Fruit fly (Drosophila melanogaster) whole organism, embryonic: ENCODE measurements around the gene CG13716.

Experiments used
- Awh ChIP-seq: fragments of 200-800 bp; sonication (Bioruptor generic); IDR thresholded peaks from 2 replicates; pipeline ENCODE4, ENCODE4 v1.3.6; 2022; ENCODE audit warnings: missing biosample characterization, missing genetic modification characterization
- CG10209 ChIP-seq: fragments of 200-800 bp; sonication (Bioruptor generic); optimal IDR thresholded peaks from 3 replicates; lab custom pipeline; 2017; ENCODE audit warnings: missing biosample characterization, mild to moderate bottlenecking, missing genetic modification characterization, missing genetic modification reagents
- CG10267 ChIP-seq: fragments of 200-800 bp; sonication (Bioruptor generic); optimal IDR thresholded peaks from 2 replicates; lab custom pipeline; 2018; ENCODE audit warnings: missing biosample characterization, mild to moderate bottlenecking, missing genetic modification characterization, moderate library complexity
- CG11504 ChIP-seq: fragments of 200-800 bp; sonication (Bioruptor generic); optimal IDR thresholded peaks from 3 replicates; lab custom pipeline; 2019; ENCODE audit warnings: missing biosample characterization, mild to moderate bottlenecking, missing genetic modification characterization, moderate library complexity
- CG12236 ChIP-seq: fragments of 200-800 bp; sonication (Bioruptor generic); optimal IDR thresholded peaks from 2 replicates; lab custom pipeline; 2016; ENCODE audit warnings: missing biosample characterization, missing genetic modification characterization
- CG15011 ChIP-seq: fragments of 200-800 bp; sonication (Bioruptor generic); optimal IDR thresholded peaks from 3 replicates; lab custom pipeline; 2018; ENCODE audit warnings: missing biosample characterization, mild to moderate bottlenecking, missing genetic modification characterization
- CG17361 ChIP-seq: fragments of 200-800 bp; sonication (Bioruptor generic); IDR thresholded peaks from 3 replicates; pipeline ENCODE4 v1.3.6; 2022; ENCODE audit warnings: missing biosample characterization, missing genetic modification characterization
- CG3281 ChIP-seq: fragments of 200-800 bp; sonication (Bioruptor generic); optimal IDR thresholded peaks from 3 replicates; lab custom pipeline; 2017; ENCODE audit warnings: missing biosample characterization, mild to moderate bottlenecking, missing genetic modification characterization
- CG43689 ChIP-seq: fragments of 200-800 bp; sonication (Bioruptor generic); IDR thresholded peaks from 2 replicates; pipeline ENCODE4 v1.3.6; 2022; ENCODE audit warnings: missing biosample characterization, missing genetic modification characterization
- CG4820 ChIP-seq: fragments of 200-800 bp; sonication (Bioruptor generic); optimal IDR thresholded peaks from 3 replicates; lab custom pipeline; 2016; ENCODE audit warnings: missing biosample characterization, missing genetic modification characterization
- CG9609 ChIP-seq: fragments of 200-800 bp; sonication (Bioruptor generic); optimal IDR thresholded peaks from 3 replicates; lab custom pipeline; 2016; ENCODE audit warnings: missing biosample characterization, missing genetic modification characterization
- CG9932 ChIP-seq: fragments of 200-800 bp; sonication (Bioruptor generic); IDR thresholded peaks from 2 replicates; pipeline ENCODE4 v1.3.6; 2022; ENCODE audit warnings: missing biosample characterization, missing genetic modification characterization
- CoRest ChIP-seq: fragments of 200-800 bp; sonication (Bioruptor generic); optimal IDR thresholded peaks from 3 replicates; lab custom pipeline; 2018; ENCODE audit warnings: missing biosample characterization, mild to moderate bottlenecking, missing genetic modification characterization, moderate library complexity
- D19A ChIP-seq: fragments of 200-800 bp; optimal IDR thresholded peaks from 3 replicates; lab custom pipeline; 2019; ENCODE audit warnings: missing biosample characterization, mild to moderate bottlenecking, missing genetic modification characterization, moderate library complexity
- Elba2 ChIP-seq: fragments of 200-800 bp; sonication (Bioruptor generic); optimal IDR thresholded peaks from 3 replicates; lab custom pipeline; 2016; ENCODE audit warnings: missing biosample characterization, missing genetic modification characterization
- MTF-1 ChIP-seq: fragments of 200-800 bp; sonication (Bioruptor generic); optimal IDR thresholded peaks from 2 replicates; lab custom pipeline; 2018; ENCODE audit warnings: missing biosample characterization, mild to moderate bottlenecking, missing genetic modification characterization, borderline replicate concordance
- Mes4 ChIP-seq: fragments of 200-800 bp; sonication (Bioruptor generic); optimal IDR thresholded peaks from 2 replicates; lab custom pipeline; 2016; ENCODE audit warnings: missing biosample characterization, missing genetic modification characterization
- NC2α ChIP-seq: fragments of 200-800 bp; sonication (Bioruptor generic); optimal IDR thresholded peaks from 2 replicates; lab custom pipeline; 2016; ENCODE audit warnings: missing biosample characterization, missing genetic modification characterization
- NFAT ChIP-seq: fragments of 200-800 bp; sonication (Bioruptor generic); IDR thresholded peaks from 2 replicates; pipeline ENCODE4 v1.3.6; 2022; ENCODE audit warnings: missing biosample characterization, missing genetic modification characterization
- Oli ChIP-seq: fragments of 200-800 bp; sonication (Bioruptor generic); optimal IDR thresholded peaks from 2 replicates; lab custom pipeline; 2018; ENCODE audit warnings: missing biosample characterization, mild to moderate bottlenecking, missing genetic modification characterization, moderate library complexity
- PHDP ChIP-seq: fragments of 200-800 bp; sonication (Bioruptor generic); optimal IDR thresholded peaks from 3 replicates; lab custom pipeline; 2018; ENCODE audit warnings: missing biosample characterization, mild to moderate bottlenecking, missing genetic modification characterization, moderate library complexity
- Sox102F ChIP-seq: fragments of 200-800 bp; sonication (Bioruptor generic); optimal IDR thresholded peaks from 2 replicates; lab custom pipeline; 2018; ENCODE audit warnings: missing biosample characterization, mild to moderate bottlenecking, missing genetic modification characterization, moderate library complexity
- Spps ChIP-seq: fragments of 200-800 bp; sonication (Bioruptor generic); optimal IDR thresholded peaks from 2 replicates; lab custom pipeline; 2018; ENCODE audit warnings: missing biosample characterization, mild to moderate bottlenecking, missing genetic modification characterization
- Sry-β ChIP-seq: fragments of 200-800 bp; sonication (Bioruptor generic); optimal IDR thresholded peaks from 2 replicates; lab custom pipeline; 2018; ENCODE audit warnings: missing biosample characterization, mild to moderate bottlenecking, missing genetic modification characterization, moderate library complexity
- TFAM ChIP-seq: fragments of 200-800 bp; sonication (Bioruptor generic); optimal IDR thresholded peaks from 2 replicates; lab custom pipeline; 2017; ENCODE audit warnings: missing biosample characterization, missing genetic modification characterization, inconsistent platforms
- Vsx1 ChIP-seq: fragments of 200-800 bp; sonication (Bioruptor generic); optimal IDR thresholded peaks from 2 replicates; lab custom pipeline; 2017; ENCODE audit warnings: missing biosample characterization, mild to moderate bottlenecking, missing genetic modification characterization, missing genetic modification reagents
- amos ChIP-seq: fragments of 200-800 bp; sonication (Bioruptor generic); IDR thresholded peaks from 2 replicates; pipeline ENCODE4 v1.3.6; 2022; ENCODE audit warnings: missing biosample characterization, missing genetic modification characterization; ENCODE audit not compliant: partially characterized antibody
- bab2 ChIP-seq: fragments of 200-800 bp; sonication (Bioruptor generic); optimal IDR thresholded peaks from 2 replicates; lab custom pipeline; 2016; ENCODE audit warnings: missing biosample characterization, missing genetic modification characterization
- bsh ChIP-seq, 2 experiments: fragments of 200-800 bp; sonication (Bioruptor generic); optimal IDR thresholded peaks; 2 replicates each; lab custom pipeline; 2017 to 2018; ENCODE audit warnings: mild to moderate bottlenecking in 2 of 2, missing biosample characterization in 2 of 2, missing genetic modification characterization in 2 of 2, moderate library complexity in 1 of 2
- cad ChIP-seq: fragments of >200 bp; optimal IDR thresholded peaks from 2 replicates; lab custom pipeline; 2017; ENCODE audit warnings: missing biosample characterization, missing genetic modification characterization
- chm ChIP-seq: fragments of 200-800 bp; sonication (Bioruptor generic); IDR thresholded peaks from 2 replicates; pipeline ENCODE4 v1.3.6; 2022; ENCODE audit warnings: missing biosample characterization, missing genetic modification characterization
- ci ChIP-seq: fragments of 200-800 bp; sonication (Bioruptor generic); IDR thresholded peaks from 3 replicates; pipeline ENCODE4 v1.3.6; 2022; ENCODE audit warnings: missing biosample characterization, missing genetic modification characterization
- danr ChIP-seq: fragments of 200-800 bp; sonication (Bioruptor generic); IDR thresholded peaks from 2 replicates; pipeline ENCODE4 v1.3.6; 2022; ENCODE audit warnings: missing biosample characterization, missing genetic modification characterization
- dysf ChIP-seq: fragments of 200-800 bp; sonication (Bioruptor generic); IDR thresholded peaks from 3 replicates; pipeline ENCODE4 v1.3.6; 2022; ENCODE audit warnings: missing biosample characterization, missing genetic modification characterization
- gsb ChIP-seq: fragments of 200-800 bp; sonication (Bioruptor generic); IDR thresholded peaks from 2 replicates; pipeline ENCODE4 v1.3.6; 2022; ENCODE audit warnings: missing biosample characterization, missing genetic modification characterization
- gsb-n ChIP-seq: fragments of 200-800 bp; sonication (Bioruptor generic); optimal IDR thresholded peaks from 3 replicates; lab custom pipeline; 2018; ENCODE audit warnings: missing biosample characterization, mild to moderate bottlenecking, missing genetic modification characterization
- jumu ChIP-seq: fragments of 200-800 bp; sonication (Bioruptor generic); optimal IDR thresholded peaks from 3 replicates; lab custom pipeline; 2016; ENCODE audit warnings: missing biosample characterization, missing genetic modification characterization
- lola ChIP-seq, 3 experiments: fragments of >200 bp in 2 of 3; fragments of 200-800 bp in 1 of 3; sonication (Bioruptor generic) in 1 of 3; optimal IDR thresholded peaks; 2 replicates each; lab custom pipeline; 2017 to 2019; ENCODE audit warnings: missing biosample characterization in 3 of 3, missing genetic modification characterization in 3 of 3, mild to moderate bottlenecking in 1 of 3, moderate library complexity in 1 of 3
- mam ChIP-seq: fragments of 200-800 bp; sonication (Bioruptor generic); optimal IDR thresholded peaks from 3 replicates; lab custom pipeline; 2016; ENCODE audit warnings: missing biosample characterization, missing genetic modification characterization
- odd ChIP-seq: fragments of 200-800 bp; sonication (Bioruptor generic); optimal IDR thresholded peaks from 2 replicates; lab custom pipeline; 2017; ENCODE audit warnings: missing biosample characterization, mild to moderate bottlenecking, missing genetic modification characterization
- onecut ChIP-seq: fragments of 200-800 bp; sonication (Bioruptor generic); IDR thresholded peaks from 2 replicates; pipeline ENCODE4 v1.3.6; 2022; ENCODE audit warnings: missing biosample characterization, missing genetic modification characterization
- pfk ChIP-seq: fragments of 200-800 bp; sonication (Bioruptor generic); optimal IDR thresholded peaks from 2 replicates; lab custom pipeline; 2018; ENCODE audit warnings: missing biosample characterization, mild to moderate bottlenecking, missing genetic modification characterization, moderate library complexity
- sc ChIP-seq, 3 experiments: fragments of >200 bp in 2 of 3; fragments of 200-800 bp in 1 of 3; sonication (Bioruptor generic) in 1 of 3; optimal IDR thresholded peaks; 2 replicates in 2 of 3; 3 replicates in 1 of 3; lab custom pipeline; 2017; ENCODE audit warnings: mild to moderate bottlenecking in 1 of 3, missing biosample characterization in 1 of 3, missing genetic modification characterization in 1 of 3, missing genetic modification reagents in 1 of 3
- sens ChIP-seq: fragments of 200-800 bp; sonication (Bioruptor generic); peaks from one replicate; lab custom pipeline; 2016; ENCODE audit warnings: missing biosample characterization, missing genetic modification characterization
- sqz ChIP-seq: fragments of 200-800 bp; sonication (Bioruptor generic); optimal IDR thresholded peaks from 3 replicates; lab custom pipeline; 2018; ENCODE audit warnings: missing biosample characterization, mild to moderate bottlenecking, missing genetic modification characterization
- vnd ChIP-seq: fragments of 200-800 bp; sonication (Bioruptor generic); IDR thresholded peaks from 3 replicates; pipeline ENCODE4 v1.3.6; 2022; ENCODE audit warnings: missing biosample characterization, missing genetic modification characterization; ENCODE audit not compliant: partially characterized antibody
- z ChIP-seq: fragments of 200-800 bp; sonication (Bioruptor generic); IDR thresholded peaks from 3 replicates; pipeline ENCODE4 v1.3.6; 2022; ENCODE audit warnings: missing biosample characterization, missing genetic modification characterization

The CG13716 gene

dm6 chr3L:4618865-4619496 is 15.6 kb downstream of the CG13716 start (continued):
- TF ChIP-seq CG4820 (GFP tag; lab: Kevin White, UChicago) (no peak), jumu (no peak), cad (GFP tag; lab: Kevin White, UChicago) (no peak), sens (GFP tag; lab: Kevin White, UChicago) (peak; percentile 79), lola (GFP tag; optimal IDR thresholded peaks at IDR 0.05; lab: Kevin White, UChicago) (no peak), CG3281 (peak; percentile 15), amos (GFP tag; lab: Robert Waterston, UW) (no peak), Oli (tag; lab: Kevin White, UChicago) (no peak), D19A (tag; lab: Kevin White, UChicago) (peak; percentile 90), CG17361 (GFP tag; lab: Robert Waterston, UW) (0 out of 3 replicates have a peak, but pooled peaks have one; percentile 32)

dm6 chr3L:4615064-4615463 is 19.5 kb downstream of the CG13716 start:
- TF ChIP-seq CG9932 (GFP tag; lab: Robert Waterston, UW) = no peak
- TF ChIP-seq chm (GFP tag; lab: Robert Waterston, UW) = peak; percentile 16; the same call in 1 of the 2 replicates
- TF ChIP-seq ci (GFP tag; lab: Robert Waterston, UW) = peak; percentile 62; the same call in 1 of the 3 replicates
- peak in 1 of 2 experiments; percentile 53 for TF ChIP-seq bsh (GFP tag; optimal IDR thresholded peaks at IDR 0.05; lab: Kevin White, UChicago)
- no peak for TF ChIP-seq Sry-β (GFP tag; lab: Kevin White, UChicago)
- peak; percentile 42 for TF ChIP-seq PHDP (tag; lab: Kevin White, UChicago)
- TF ChIP-seq onecut (GFP tag; lab: Robert Waterston, UW) = peak; percentile 33; the same call in 1 of the 2 replicates
- TF ChIP-seq CG9609 (GFP tag; lab: Kevin White, UChicago) = no peak
- TF ChIP-seq CG11504 (tag; lab: Kevin White, UChicago) = peak; percentile 11
- peak; percentile 1 for TF ChIP-seq CoRest (tag; lab: Kevin White, UChicago)
- TF ChIP-seq z (GFP tag; lab: Robert Waterston, UW) = peak; percentile 57; the same call in 1 of the 3 replicates
- no peak for TF ChIP-seq sc (optimal IDR thresholded peaks at IDR 0.05; lab: Kevin White, UChicago)
- peak; percentile 23 for TF ChIP-seq sc (GFP tag; optimal IDR thresholded peaks at IDR 0.05; lab: Kevin White, UChicago)
- TF ChIP-seq NC2α (GFP tag; lab: Kevin White, UChicago) = no peak
- TF ChIP-seq danr = no peak
- peak; percentile 25 for TF ChIP-seq MTF-1 (GFP tag; lab: Kevin White, UChicago)
- peak; percentile 39 for TF ChIP-seq CG12236 (GFP tag; lab: Kevin White, UChicago)
- no peak for TF ChIP-seq CG43689 (GFP tag; lab: Robert Waterston, UW)
- TF ChIP-seq Spps (tag; lab: Kevin White, UChicago) = peak; percentile 5
- TF ChIP-seq gsb-n (tag; lab: Kevin White, UChicago) = peak; percentile 60
- TF ChIP-seq mam (GFP tag; lab: Kevin White, UChicago) = no peak
- no peak for TF ChIP-seq bab2
- peak; percentile 67 for TF ChIP-seq Vsx1 (GFP tag; lab: Kevin White, UChicago)
- TF ChIP-seq vnd (GFP tag; lab: Robert Waterston, UW) = no peak
- TF ChIP-seq TFAM (GFP tag; lab: Kevin White, UChicago) = no peak
- TF ChIP-seq pfk (GFP tag; lab: Kevin White, UChicago) = no peak
- TF ChIP-seq CG10267 (tag; lab: Kevin White, UChicago) = no peak
- peak; percentile 26 for TF ChIP-seq CG10209 (GFP tag; lab: Kevin White, UChicago)
- TF ChIP-seq Awh (GFP tag; lab: Robert Waterston, UW) = 0 out of 2 replicates have a peak, but pooled peaks have one; percentile 29
- no peak for TF ChIP-seq dysf
- TF ChIP-seq sqz (GFP tag; lab: Kevin White, UChicago) = peak; percentile 40
- peak; percentile 22 for TF ChIP-seq Sox102F (GFP tag; lab: Kevin White, UChicago)
- peak; percentile 41 for TF ChIP-seq odd
- peak; percentile 5 for TF ChIP-seq Mes4 (GFP tag; lab: Kevin White, UChicago)
- no peak for TF ChIP-seq NFAT (GFP tag; lab: Robert Waterston, UW)
- no peak for TF ChIP-seq CG17361 (GFP tag; lab: Robert Waterston, UW)
- TF ChIP-seq CG15011 = no peak
- TF ChIP-seq Elba2 (GFP tag; lab: Kevin White, UChicago) = no peak
- no peak for TF ChIP-seq gsb
- TF ChIP-seq sens (GFP tag; lab: Kevin White, UChicago) = peak; percentile 49
